Worm (Caenorhabditis elegans) whole organism, young adult: Measurements from ENCODE around the gene Y46G5A.7.

Source experiments
- B0336.3 ChIP-seq: fragments of 200-800 bp; sonication (Bioruptor generic); IDR thresholded peaks from 2 replicates; pipeline ENCODE4 v1.3.6; 2022; ENCODE audit warnings: missing genetic modification characterization, missing compliant biosample characterization
- F10E7.11 ChIP-seq: sonication (generic microtip); optimal IDR thresholded peaks from 2 replicates; lab custom pipeline; 2017; ENCODE audit warnings: mild to moderate bottlenecking, missing genetic modification characterization, moderate library complexity, missing compliant biosample characterization
- F37B4.10 ChIP-seq: fragments of 200-800 bp; sonication (Bioruptor generic); IDR thresholded peaks from 2 replicates; pipeline ENCODE4 v1.3.6; 2022; ENCODE audit warnings: missing genetic modification characterization, missing compliant biosample characterization
- F49E8.2 ChIP-seq: sonication (generic microtip); optimal IDR thresholded peaks from 3 replicates; lab custom pipeline; 2017; ENCODE audit warnings: missing genetic modification characterization, mild to moderate bottlenecking, missing compliant biosample characterization, antibody characterized with exemption, moderate library complexity; ENCODE audit not compliant: insufficient read depth
- F55B11.4 ChIP-seq: sonication (generic microtip); optimal IDR thresholded peaks from 2 replicates; lab custom pipeline; 2016; ENCODE audit warnings: missing compliant biosample characterization, missing genetic modification characterization, borderline replicate concordance; ENCODE audit not compliant: insufficient read depth
- K11D2.4 ChIP-seq: fragments of 200-800 bp; sonication (Bioruptor generic); IDR thresholded peaks from 2 replicates; pipeline ENCODE4 v1.3.6; 2022; ENCODE audit warnings: missing genetic modification reagents, missing genetic modification characterization, missing compliant biosample characterization
- K12H6.12 ChIP-seq: fragments of 200-800 bp; sonication (Bioruptor generic); optimal IDR thresholded peaks from 2 replicates; lab custom pipeline; 2018; ENCODE audit warnings: mild to moderate bottlenecking, missing genetic modification characterization, missing compliant biosample characterization
- Y53F4B.3 ChIP-seq: fragments of 200-800 bp; sonication (Bioruptor generic); IDR thresholded peaks from 2 replicates; pipeline ENCODE4 v1.3.6; 2022; ENCODE audit warnings: missing genetic modification reagents, missing genetic modification characterization, missing compliant biosample characterization
- Y53G8AR.9 ChIP-seq: fragments of 200-800 bp; sonication (Bioruptor generic); conservative IDR thresholded peaks from 2 replicates; pipeline ENCODE4 v1.3.6; 2022; ENCODE audit warnings: missing genetic modification reagents, missing genetic modification characterization, missing compliant biosample characterization
- Y56A3A.18 ChIP-seq: fragments of 200-800 bp; sonication (Bioruptor generic); IDR thresholded peaks from 2 replicates; pipeline ENCODE4 v1.3.6; 2022; ENCODE audit warnings: missing genetic modification reagents, missing genetic modification characterization, missing compliant biosample characterization
- Y67H2A.10 ChIP-seq: fragments of 200-800 bp; sonication (Bioruptor generic); conservative IDR thresholded peaks from 2 replicates; pipeline ENCODE4 v1.3.6; 2022; ENCODE audit warnings: missing genetic modification reagents, missing genetic modification characterization, missing compliant biosample characterization
- Y79H2A.3 ChIP-seq: fragments of 200-800 bp; sonication (Bioruptor generic); conservative IDR thresholded peaks from 2 replicates; pipeline ENCODE4 v1.3.6; 2022; ENCODE audit warnings: missing genetic modification reagents, missing genetic modification characterization, missing compliant biosample characterization
- ama-1 ChIP-seq, 3 experiments: fragments of 150-350 bp in 1 of 3; sonication (generic microtip) in 2 of 3; optimal IDR thresholded peaks; 2 replicates each; lab custom pipeline; 2014 to 2018; ENCODE audit warnings: missing biosample characterization in 2 of 3, missing genetic modification characterization in 2 of 3, missing genetic modification reagents in 2 of 3
- attf-3 ChIP-seq: fragments of 200-800 bp; sonication (Bioruptor generic); conservative IDR thresholded peaks from 2 replicates; pipeline ENCODE4 v1.3.6; 2022; ENCODE audit warnings: missing genetic modification reagents, missing genetic modification characterization, missing compliant biosample characterization
- attf-5 ChIP-seq: fragments of 200-800 bp; sonication (Bioruptor generic); optimal IDR thresholded peaks from 2 replicates; lab custom pipeline; 2018; ENCODE audit warnings: mild to moderate bottlenecking, missing genetic modification characterization, missing compliant biosample characterization
- bed-1 ChIP-seq: fragments of 200-800 bp; sonication (Bioruptor generic); IDR thresholded peaks from 2 replicates; pipeline ENCODE4 v1.3.6; 2022; ENCODE audit warnings: missing genetic modification reagents, missing genetic modification characterization, missing compliant biosample characterization
- cebp-1 ChIP-seq, 2 experiments: fragments of 200-800 bp in 1 of 2; sonication (Bioruptor generic) in 1 of 2; sonication (generic microtip) in 1 of 2; IDR thresholded peaks in 1 of 2; optimal IDR thresholded peaks in 1 of 2; 2 replicates each; pipeline versions ENCODE4 v1.3.6 to Lab custom; 2017 to 2022; ENCODE audit warnings: missing compliant biosample characterization in 2 of 2, missing genetic modification characterization in 2 of 2, mild to moderate bottlenecking in 1 of 2, missing genetic modification reagents in 1 of 2, moderate library complexity in 1 of 2
- ceh-100 ChIP-seq: fragments of 200-800 bp; sonication (Bioruptor generic); IDR thresholded peaks from 2 replicates; pipeline ENCODE4 v1.3.6; 2022; ENCODE audit warnings: missing genetic modification reagents, missing genetic modification characterization, missing compliant biosample characterization
- ceh-27 ChIP-seq: fragments of 200-800 bp; sonication (Bioruptor generic); optimal IDR thresholded peaks from 2 replicates; lab custom pipeline; 2018; ENCODE audit warnings: mild to moderate bottlenecking, missing genetic modification characterization, moderate library complexity, missing compliant biosample characterization
- ceh-40 ChIP-seq: fragments of 200-800 bp; sonication (Bioruptor generic); IDR thresholded peaks from 2 replicates; pipeline ENCODE4 v1.3.6; 2022; ENCODE audit warnings: missing genetic modification characterization, missing compliant biosample characterization
- die-1 ChIP-seq: sonication (generic microtip); optimal IDR thresholded peaks from 2 replicates; lab custom pipeline; 2016; ENCODE audit warnings: missing genotype, mild to moderate bottlenecking, missing genetic modification characterization, missing compliant biosample characterization
- dpff-1 ChIP-seq: sonication (generic microtip); optimal IDR thresholded peaks from 2 replicates; lab custom pipeline; 2017; ENCODE audit warnings: mild to moderate bottlenecking, missing genetic modification characterization, missing compliant biosample characterization
- egl-44 ChIP-seq: fragments of 200-800 bp; sonication (Bioruptor generic); IDR thresholded peaks from 2 replicates; pipeline ENCODE4 v1.3.6; 2022; ENCODE audit warnings: missing genetic modification reagents, missing genetic modification characterization, missing compliant biosample characterization
- egrh-3 ChIP-seq: fragments of 200-800 bp; sonication (Bioruptor generic); IDR thresholded peaks from 2 replicates; pipeline ENCODE4 v1.3.6; 2022; ENCODE audit warnings: missing genetic modification reagents, missing genetic modification characterization, missing compliant biosample characterization
- hlh-12 ChIP-seq: sonication (generic microtip); optimal IDR thresholded peaks from 2 replicates; lab custom pipeline; 2016; ENCODE audit warnings: missing genetic modification characterization, missing compliant biosample characterization
- hlh-26 ChIP-seq: fragments of 200-800 bp; sonication (Bioruptor generic); conservative IDR thresholded peaks from 2 replicates; pipeline ENCODE4 v1.3.6; 2022; ENCODE audit warnings: missing genetic modification reagents, missing genetic modification characterization, missing compliant biosample characterization
- hmg-1.2 ChIP-seq: fragments of 200-800 bp; sonication (Bioruptor generic); IDR thresholded peaks from 2 replicates; pipeline ENCODE4 v1.3.6; 2022; ENCODE audit warnings: missing genetic modification reagents, missing genetic modification characterization, missing compliant biosample characterization
- let-526 ChIP-seq: fragments of 200-800 bp; sonication (Bioruptor generic); IDR thresholded peaks from 2 replicates; pipeline ENCODE4 v1.3.6; 2022; ENCODE audit warnings: missing genetic modification reagents, missing genetic modification characterization, missing compliant biosample characterization
- lin-35 ChIP-seq, 3 experiments: fragments of 150-350 bp in 2 of 3; sonication (generic microtip) in 1 of 3; optimal IDR thresholded peaks; 2 replicates each; lab custom pipeline; 2014 to 2018; ENCODE audit warnings: missing biosample characterization in 3 of 3, missing genetic modification characterization in 3 of 3, missing genetic modification reagents in 3 of 3
- lin-40 ChIP-seq: sonication (generic microtip); optimal IDR thresholded peaks from 2 replicates; lab custom pipeline; 2016; ENCODE audit warnings: missing genetic modification characterization, mild to moderate bottlenecking, missing compliant biosample characterization, missing genotype, missing genetic modification reagents
- lin-54 ChIP-seq: fragments of 200-800 bp; sonication (Bioruptor generic); optimal IDR thresholded peaks from 2 replicates; lab custom pipeline; 2018; ENCODE audit warnings: mild to moderate bottlenecking, missing genetic modification characterization, missing compliant biosample characterization
- madf-3 ChIP-seq: fragments of 200-800 bp; sonication (Bioruptor generic); IDR thresholded peaks from 2 replicates; pipeline ENCODE4 v1.3.6; 2022; ENCODE audit warnings: missing genetic modification reagents, missing genetic modification characterization, missing compliant biosample characterization
- madf-8 ChIP-seq: fragments of 200-800 bp; sonication (Bioruptor generic); conservative IDR thresholded peaks from 2 replicates; pipeline ENCODE4 v1.3.6; 2022; ENCODE audit warnings: missing genetic modification reagents, missing genetic modification characterization, missing compliant biosample characterization
- mel-28 ChIP-seq: sonication (generic microtip); optimal IDR thresholded peaks from 2 replicates; lab custom pipeline; 2016; ENCODE audit warnings: borderline replicate concordance, mild to moderate bottlenecking, missing genetic modification characterization, missing compliant biosample characterization
- mxl-1 ChIP-seq: sonication (generic microtip); optimal IDR thresholded peaks from 2 replicates; lab custom pipeline; 2016; ENCODE audit warnings: missing genetic modification characterization, missing compliant biosample characterization
- nfyb-1 ChIP-seq: fragments of 200-800 bp; sonication (Bioruptor generic); IDR thresholded peaks from 2 replicates; pipeline ENCODE4 v1.3.6; 2022; ENCODE audit warnings: missing genetic modification reagents, missing genetic modification characterization, missing compliant biosample characterization
- nhr-120 ChIP-seq: fragments of 200-800 bp; sonication (Bioruptor generic); IDR thresholded peaks from 2 replicates; pipeline ENCODE4 v1.3.6; 2022; ENCODE audit warnings: missing genetic modification characterization, missing compliant biosample characterization
- nhr-179 ChIP-seq: sonication (generic microtip); optimal IDR thresholded peaks from 2 replicates; lab custom pipeline; 2016; ENCODE audit warnings: mild to moderate bottlenecking, missing genetic modification characterization, missing compliant biosample characterization
- nhr-90 ChIP-seq: sonication (generic microtip); optimal IDR thresholded peaks from 2 replicates; lab custom pipeline; 2016; ENCODE audit warnings: missing genotype, mild to moderate bottlenecking, missing genetic modification characterization, missing compliant biosample characterization
- pbrm-1 ChIP-seq: fragments of 200-800 bp; sonication (Bioruptor generic); IDR thresholded peaks from 2 replicates; pipeline ENCODE4 v1.3.6; 2022; ENCODE audit warnings: missing genetic modification reagents, missing genetic modification characterization, missing compliant biosample characterization
- rcor-1 ChIP-seq: fragments of 200-800 bp; sonication (Bioruptor generic); IDR thresholded peaks from 2 replicates; pipeline ENCODE4 v1.3.6; 2022; ENCODE audit warnings: missing genetic modification reagents, missing genetic modification characterization, missing compliant biosample characterization
- repo-1 ChIP-seq: sonication (generic microtip); optimal IDR thresholded peaks from 2 replicates; lab custom pipeline; 2017; ENCODE audit warnings: mild to moderate bottlenecking, missing genetic modification characterization, missing compliant biosample characterization
- somi-1 ChIP-seq: fragments of 200-800 bp; sonication (Bioruptor generic); optimal IDR thresholded peaks from 2 replicates; lab custom pipeline; 2018; ENCODE audit warnings: mild to moderate bottlenecking, missing genetic modification characterization, missing compliant biosample characterization
- tbp1 ChIP-seq: fragments of 200-800 bp; sonication (Bioruptor generic); optimal IDR thresholded peaks from 2 replicates; lab custom pipeline; 2018; ENCODE audit warnings: mild to moderate bottlenecking, missing genetic modification characterization, missing compliant biosample characterization
- tbx-9 ChIP-seq: sonication (generic microtip); optimal IDR thresholded peaks from 2 replicates; lab custom pipeline; 2016; ENCODE audit warnings: borderline replicate concordance, missing genetic modification characterization, inconsistent platforms, missing compliant biosample characterization
- zim-3 ChIP-seq: sonication (generic microtip); optimal IDR thresholded peaks from 2 replicates; lab custom pipeline; 2017; ENCODE audit warnings: mild to moderate bottlenecking, missing genetic modification characterization, moderate library complexity, missing compliant biosample characterization
- ztf-25 ChIP-seq: fragments of 200-800 bp; sonication (Bioruptor generic); IDR thresholded peaks from 2 replicates; pipeline ENCODE4 v1.3.6; 2022; ENCODE audit warnings: missing genetic modification reagents, missing genetic modification characterization, missing compliant biosample characterization

The Y46G5A.7 gene

DNA sequence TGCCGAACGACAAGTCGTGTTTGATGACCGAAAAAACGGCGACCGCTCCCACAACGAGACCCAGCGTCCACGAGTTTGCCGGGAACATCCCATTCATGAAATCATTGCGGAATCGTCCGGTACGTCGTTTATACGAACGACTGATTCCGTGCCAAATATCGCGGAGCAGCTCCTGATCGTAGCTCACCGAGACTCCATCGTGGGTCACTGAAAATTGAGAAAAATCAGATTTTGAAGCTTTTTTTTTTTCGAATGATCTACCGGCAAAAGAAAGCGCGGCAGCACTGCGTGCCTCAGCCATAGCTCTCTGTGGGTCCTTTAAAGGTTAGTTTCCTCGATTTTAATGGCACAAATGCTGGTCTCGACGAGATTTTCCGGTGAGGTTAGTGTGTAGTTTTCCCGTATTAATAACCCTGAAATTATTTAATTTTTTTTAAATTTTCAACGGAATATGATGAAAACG is 39.9 kb upstream of the Y46G5A.7 start, which contains the start of gene cpt-1 (continued):
- TF ChIP-seq Y53F4B.3 (GFP tag; lab: Robert Waterston, UW): no peak
- no peak for TF ChIP-seq nfyb-1
- no peak for TF ChIP-seq hlh-26 (GFP tag; lab: Robert Waterston, UW)
- TF ChIP-seq hlh-12 (tag; lab: Kevin White, UChicago): no peak
- peak; percentile 34 for TF ChIP-seq Y53G8AR.9

ce11 chrII:12795188-12795587 is 39.1 kb upstream of the Y46G5A.7 start:
- TF ChIP-seq F55B11.4 (tag; lab: Kevin White, UChicago) (no peak), cebp-1 (GFP tag; IDR thresholded peaks at IDR 0.05; lab: Robert Waterston, UW) (no peak), cebp-1 (tag; optimal IDR thresholded peaks at IDR 0.05; lab: Kevin White, UChicago) (peak; percentile 39), egrh-3 (GFP tag; lab: Robert Waterston, UW) (no peak), rcor-1 (GFP tag; lab: Robert Waterston, UW) (no peak), ceh-27 (GFP tag; lab: Kevin White, UChicago) (no peak), pbrm-1 (GFP tag; lab: Robert Waterston, UW) (no peak), F10E7.11 (tag; lab: Kevin White, UChicago) (no peak), nhr-179 (tag; lab: Kevin White, UChicago) (no peak), K11D2.4 (GFP tag; lab: Robert Waterston, UW) (no peak), dpff-1 (tag; lab: Kevin White, UChicago) (no peak), ztf-25 (GFP tag; lab: Robert Waterston, UW) (no peak), repo-1 (tag; lab: Kevin White, UChicago) (peak; percentile 13), F37B4.10 (GFP tag; lab: Robert Waterston, UW) (0 out of 2 replicates have a peak, but pooled peaks have one; percentile 76), nhr-120 (no peak), Y56A3A.18 (0 out of 2 replicates have a peak, but pooled peaks have one; percentile 45), madf-8 (no peak), hmg-1.2 (GFP tag; lab: Robert Waterston, UW) (no peak), die-1 (tag; lab: Kevin White, UChicago) (no peak), mxl-1 (tag; lab: Kevin White, UChicago) (no peak), somi-1 (GFP tag; lab: Kevin White, UChicago) (no peak), lin-35 (GFP tag; optimal IDR thresholded peaks at IDR 0.05; lab: Kevin White, UChicago) (no peak), ceh-40 (GFP tag; lab: Robert Waterston, UW) (no peak), bed-1 (no peak), madf-3 (GFP tag; lab: Robert Waterston, UW) (no peak), F49E8.2 (no peak), tbp1 (GFP tag; lab: Kevin White, UChicago) (no peak), lin-40 (tag; lab: Kevin White, UChicago) (no peak), tbx-9 (no peak), egl-44 (no peak), mel-28 (tag; lab: Kevin White, UChicago) (peak; percentile 55), ama-1 (optimal IDR thresholded peaks at IDR 0.05; lab: Kevin White, UChicago) (no peak), ama-1 (GFP tag; optimal IDR thresholded peaks at IDR 0.05; lab: Kevin White, UChicago) (no peak), ceh-100 (GFP tag; lab: Robert Waterston, UW) (no peak), Y53F4B.3 (GFP tag; lab: Robert Waterston, UW) (no peak), Y79H2A.3 (GFP tag; lab: Robert Waterston, UW) (no peak), let-526 (GFP tag; lab: Robert Waterston, UW) (no peak), attf-5 (no peak), attf-3 (GFP tag; lab: Robert Waterston, UW) (no peak), Y67H2A.10 (GFP tag; lab: Robert Waterston, UW) (no peak), B0336.3 (peak; percentile 63), zim-3 (tag; lab: Kevin White, UChicago) (no peak), nhr-90 (tag; lab: Kevin White, UChicago) (no peak), K12H6.12 (tag; lab: Kevin White, UChicago) (no peak), lin-54 (GFP tag; lab: Kevin White, UChicago) (no peak)
